Worm (Caenorhabditis elegans) whole organism, L1 larva: ENCODE measurements around the gene T11G6.4.

ENCODE experiments used
- C04F5.9 ChIP-seq: sonication (generic microtip); optimal IDR thresholded peaks from 2 replicates; lab custom pipeline; 2016; ENCODE audit warnings: missing genetic modification characterization, missing compliant biosample characterization
- C34B4.2 ChIP-seq: sonication (generic microtip); optimal IDR thresholded peaks from 2 replicates; lab custom pipeline; 2017; ENCODE audit warnings: mild to moderate bottlenecking, missing genetic modification characterization, missing compliant biosample characterization
- F16B12.6 ChIP-seq: fragments of 150-350 bp; optimal IDR thresholded peaks from 2 replicates; lab custom pipeline; 2014; ENCODE audit warnings: missing biosample characterization, missing genetic modification characterization
- Y116A8C.19 ChIP-seq: sonication (generic microtip); optimal IDR thresholded peaks from 2 replicates; lab custom pipeline; 2016; ENCODE audit warnings: missing compliant biosample characterization, missing genetic modification characterization, borderline replicate concordance
- ceh-63 ChIP-seq: fragments of 200-800 bp; sonication (Bioruptor generic); optimal IDR thresholded peaks from 2 replicates; lab custom pipeline; 2018; ENCODE audit warnings: mild to moderate bottlenecking, missing genetic modification characterization, missing compliant biosample characterization
- ceh-88 ChIP-seq: fragments of 200-800 bp; sonication (Bioruptor generic); IDR thresholded peaks from 2 replicates; pipeline ENCODE4 v1.3.6; 2022; ENCODE audit warnings: missing genetic modification characterization, missing compliant biosample characterization
- ceh-90 ChIP-seq: sonication (generic microtip); optimal IDR thresholded peaks from 2 replicates; lab custom pipeline; 2016; ENCODE audit warnings: missing genetic modification characterization, missing compliant biosample characterization
- ces-1 ChIP-seq: fragments of 150-350 bp; optimal IDR thresholded peaks from 2 replicates; lab custom pipeline; 2014; ENCODE audit warnings: missing biosample characterization, missing genetic modification reagents, missing genetic modification characterization
- dsc-1 ChIP-seq: sonication (generic microtip); optimal IDR thresholded peaks from 2 replicates; lab custom pipeline; 2016; ENCODE audit warnings: mild to moderate bottlenecking, missing genetic modification characterization, missing compliant biosample characterization
- efl-1 ChIP-seq, 4 experiments: fragments of 150-350 bp; optimal IDR thresholded peaks in 3 of 4; peaks in 1 of 4; 1 replicate in 1 of 4; 2 replicates in 3 of 4; lab custom pipeline; 2014; ENCODE audit warnings: missing biosample characterization in 2 of 4, missing genetic modification characterization in 2 of 4, missing genetic modification reagents in 2 of 4
- efl-3 ChIP-seq: fragments of 200-800 bp; sonication (Bioruptor generic); optimal IDR thresholded peaks from 2 replicates; lab custom pipeline; 2018; ENCODE audit warnings: mild to moderate bottlenecking, missing genetic modification characterization, missing compliant biosample characterization
- elt-2 ChIP-seq: sonication (generic microtip); optimal IDR thresholded peaks from 2 replicates; lab custom pipeline; 2016; ENCODE audit warnings: missing genetic modification characterization, mild to moderate bottlenecking, inconsistent platforms, missing compliant biosample characterization, missing genetic modification reagents
- elt-3 ChIP-seq, 6 experiments: fragments of 150-350 bp in 1 of 6; sonication (generic microtip); optimal IDR thresholded peaks; 2 replicates each; lab custom pipeline; 2017 to 2018; ENCODE audit warnings: missing biosample characterization in 6 of 6, missing genetic modification characterization in 6 of 6, inconsistent platforms in 1 of 6
- ets-5 ChIP-seq: fragments of 200-800 bp; sonication (Bioruptor generic); IDR thresholded peaks from 2 replicates; pipeline ENCODE4 v1.3.6; 2022; ENCODE audit warnings: missing genetic modification characterization, missing compliant biosample characterization
- fkh-8 ChIP-seq: sonication (generic microtip); optimal IDR thresholded peaks from 2 replicates; lab custom pipeline; 2016; ENCODE audit warnings: mild to moderate bottlenecking, missing genetic modification characterization, missing compliant biosample characterization
- grh-1 ChIP-seq: fragments of 200-800 bp; sonication (Bioruptor generic); IDR thresholded peaks from 2 replicates; pipeline ENCODE4 v1.3.6; 2022; ENCODE audit warnings: missing genetic modification reagents, missing genetic modification characterization, missing compliant biosample characterization
- hlh-4 ChIP-seq: sonication (generic microtip); optimal IDR thresholded peaks from 2 replicates; lab custom pipeline; 2016; ENCODE audit warnings: mild to moderate bottlenecking, missing genetic modification characterization, missing compliant biosample characterization
- hpl-2 ChIP-seq: fragments of 150-350 bp; optimal IDR thresholded peaks from 2 replicates; lab custom pipeline; 2014; ENCODE audit warnings: missing biosample characterization, missing genetic modification reagents, missing genetic modification characterization
- jun-1 ChIP-seq: fragments of 150-350 bp; optimal IDR thresholded peaks from 2 replicates; lab custom pipeline; 2014; ENCODE audit warnings: missing biosample characterization, missing genetic modification reagents, missing genetic modification characterization
- lin-14 ChIP-seq: fragments of 200-800 bp; sonication (Bioruptor generic); optimal IDR thresholded peaks from 2 replicates; lab custom pipeline; 2018; ENCODE audit warnings: mild to moderate bottlenecking, missing genetic modification characterization, moderate library complexity, missing compliant biosample characterization
- mef-2 ChIP-seq: fragments of 150-350 bp; optimal IDR thresholded peaks from 2 replicates; lab custom pipeline; 2014; ENCODE audit warnings: missing biosample characterization, missing genetic modification characterization
- nhr-19 ChIP-seq: fragments of 200-800 bp; sonication (Bioruptor generic); conservative IDR thresholded peaks from 2 replicates; pipeline ENCODE4 v1.3.6; 2022; ENCODE audit warnings: missing genetic modification characterization, missing compliant biosample characterization
- nhr-20 ChIP-seq: sonication (generic microtip); optimal IDR thresholded peaks from 2 replicates; lab custom pipeline; 2016; ENCODE audit warnings: mild to moderate bottlenecking, missing genetic modification characterization, missing compliant biosample characterization
- nhr-237 ChIP-seq: fragments of 150-350 bp; optimal IDR thresholded peaks from 2 replicates; lab custom pipeline; 2014; ENCODE audit warnings: missing biosample characterization, missing genetic modification characterization
- nhr-28 ChIP-seq: fragments of 150-350 bp; optimal IDR thresholded peaks from 2 replicates; lab custom pipeline; 2014; ENCODE audit warnings: missing biosample characterization, missing genetic modification characterization
- nhr-47 ChIP-seq: sonication (generic microtip); optimal IDR thresholded peaks from 2 replicates; lab custom pipeline; 2016; ENCODE audit warnings: mild to moderate bottlenecking, missing genetic modification characterization, moderate library complexity, missing compliant biosample characterization
- nhr-71 ChIP-seq: sonication (generic microtip); optimal IDR thresholded peaks from 2 replicates; lab custom pipeline; 2016; ENCODE audit warnings: mild to moderate bottlenecking, missing genetic modification characterization, moderate library complexity, missing compliant biosample characterization
- nhr-76 ChIP-seq: sonication (generic microtip); optimal IDR thresholded peaks from 2 replicates; lab custom pipeline; 2017; ENCODE audit warnings: missing biosample characterization, missing genetic modification characterization
- nhr-77 ChIP-seq: fragments of 150-350 bp; optimal IDR thresholded peaks from 2 replicates; lab custom pipeline; 2014; ENCODE audit warnings: missing biosample characterization, missing genetic modification characterization
- nhr-85 ChIP-seq: sonication (generic microtip); peaks from one replicate; lab custom pipeline; 2016; ENCODE audit warnings: missing genetic modification characterization, inconsistent platforms, missing compliant biosample characterization
- nhr-90 ChIP-seq: sonication (generic microtip); optimal IDR thresholded peaks from 2 replicates; lab custom pipeline; 2016; ENCODE audit warnings: mild to moderate bottlenecking, missing genetic modification characterization, missing compliant biosample characterization; ENCODE audit not compliant: poor library complexity
- pqm-1 ChIP-seq: sonication (generic microtip); optimal IDR thresholded peaks from 3 replicates; lab custom pipeline; 2017; ENCODE audit warnings: missing biosample characterization, missing genetic modification characterization
- sox-4 ChIP-seq: sonication (generic microtip); optimal IDR thresholded peaks from 2 replicates; lab custom pipeline; 2016; ENCODE audit warnings: missing genetic modification characterization, missing compliant biosample characterization
- sptf-1 ChIP-seq: fragments of 150-350 bp; optimal IDR thresholded peaks from 2 replicates; lab custom pipeline; 2014; ENCODE audit warnings: missing biosample characterization, missing genetic modification characterization
- tbx-2 ChIP-seq: sonication (generic microtip); optimal IDR thresholded peaks from 2 replicates; lab custom pipeline; 2016; ENCODE audit warnings: missing genetic modification characterization, missing compliant biosample characterization
- unc-30 ChIP-seq: sonication (generic microtip); optimal IDR thresholded peaks from 2 replicates; lab custom pipeline; 2017; ENCODE audit warnings: missing biosample characterization, missing genetic modification characterization
- unc-86 ChIP-seq: sonication (generic microtip); optimal IDR thresholded peaks from 2 replicates; lab custom pipeline; 2016; ENCODE audit warnings: missing genetic modification characterization, missing compliant biosample characterization
- vab-15 ChIP-seq: sonication (generic microtip); optimal IDR thresholded peaks from 2 replicates; lab custom pipeline; 2017; ENCODE audit warnings: missing genotype, mild to moderate bottlenecking, missing genetic modification characterization, missing compliant biosample characterization

Gene T11G6.4

ce11 chrIV:10884263-10884662 is 32.5 kb upstream of the T11G6.4 start, which contains the start of gene F13E9.5:
F13E9.5 (minus strand) TSS chrIV:10884363.
- TF ChIP-seq nhr-71 (tag; lab: Kevin White, UChicago) (no peak), sptf-1 (no peak), vab-15 (tag; lab: Kevin White, UChicago) (no peak), nhr-85 (tag; lab: Kevin White, UChicago) (no peak), sox-4 (tag; lab: Kevin White, UChicago) (no peak), nhr-20 (no peak), nhr-76 (tag; lab: Kevin White, UChicago) (no peak), tbx-2 (no peak), nhr-77 (no peak), unc-86 (tag; lab: Kevin White, UChicago) (no peak), C04F5.9 (no peak)

DNA sequence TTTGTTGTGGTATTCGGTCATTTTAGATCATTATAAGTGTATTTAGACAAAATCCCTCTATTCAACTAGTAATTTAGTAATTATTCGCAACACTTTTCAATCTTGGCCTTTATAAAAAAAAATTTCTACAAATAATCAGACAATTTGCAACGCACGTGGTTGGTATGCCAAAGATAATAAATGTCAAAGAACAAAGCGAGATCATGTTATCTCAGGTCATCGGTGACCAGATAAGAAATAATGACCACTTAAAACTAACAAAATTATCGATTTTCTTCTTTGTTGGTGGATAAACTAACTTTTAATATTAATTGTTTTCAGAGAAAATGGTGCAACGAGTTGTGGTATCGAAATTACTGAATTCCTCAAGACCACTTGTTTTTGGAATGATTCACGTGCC is 29.5 kb upstream of the T11G6.4 start, which contains the start of gene F13E9.13:
Gene F13E9.13, plus strand, starts transcription at position 317 of the 400 bp plus-strand sequence.
- TF ChIP-seq dsc-1 (no peak), elt-2 (peak; percentile 75), fkh-8 (no peak), nhr-20 (peak; percentile 19), efl-1 (optimal IDR thresholded peaks at IDR 0.05; lab: Kevin White, UChicago) (no peak), efl-1 (GFP tag; optimal IDR thresholded peaks at IDR 0.05 in 1 of 2; lab: Kevin White, UChicago) (no peak), elt-3 (tag; optimal IDR thresholded peaks at IDR 0.05; lab: Kevin White, UChicago) (peak in 1 of 6 experiments; percentile 14)

ce11 chrIV:10880264-10880663 is 28.5 kb upstream of the T11G6.4 start, which contains the start of gene fipr-15:
fipr-15 (plus strand) TSS chrIV:10880564.
- no peak for TF ChIP-seq ces-1 (GFP tag; lab: Kevin White, UChicago)
- TF ChIP-seq pqm-1 (tag; lab: Kevin White, UChicago) = no peak
- TF ChIP-seq jun-1 = no peak
- no peak for TF ChIP-seq unc-30 (tag; lab: Kevin White, UChicago)
- no peak for TF ChIP-seq hlh-4
- TF ChIP-seq nhr-28 (tag; lab: Kevin White, UChicago) = no peak
- no peak for TF ChIP-seq fkh-8
- TF ChIP-seq ceh-63 (GFP tag; lab: Kevin White, UChicago) = no peak
- TF ChIP-seq unc-86 (tag; lab: Kevin White, UChicago) = no peak
- TF ChIP-seq mef-2 (tag; lab: Kevin White, UChicago) = no peak
- no peak for TF ChIP-seq nhr-85 (tag; lab: Kevin White, UChicago)
- TF ChIP-seq nhr-47 (tag; lab: Kevin White, UChicago) = no peak
- TF ChIP-seq Y116A8C.19 = no peak
- no peak for TF ChIP-seq grh-1 (GFP tag; lab: Robert Waterston, UW)

DNA sequence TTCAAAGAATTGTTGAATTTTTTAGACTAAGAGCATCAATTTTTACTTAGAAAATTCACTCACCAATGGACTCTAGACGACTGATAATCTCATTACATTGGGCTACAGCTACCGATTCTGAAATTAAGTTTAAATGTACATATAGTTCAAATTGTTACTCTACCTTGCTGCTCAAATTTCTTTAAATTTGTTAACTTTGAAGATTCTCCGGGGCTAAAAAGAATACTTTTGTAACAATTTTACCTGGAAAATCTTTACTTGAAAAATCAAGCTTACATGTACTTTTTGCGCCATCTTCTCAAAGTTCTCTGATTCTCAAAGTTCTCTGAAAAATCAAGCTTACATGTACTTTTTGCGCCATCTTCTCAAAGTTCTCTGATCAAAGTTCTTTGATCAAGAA is 27.8 kb upstream of the T11G6.4 start, which contains the start of gene sdz-13:
Gene sdz-13, minus strand, starts transcription at position 101 of the 400 bp plus-strand sequence.
- no peak for TF ChIP-seq ces-1 (GFP tag; lab: Kevin White, UChicago)
- TF ChIP-seq nhr-90 (tag; lab: Kevin White, UChicago) = no peak
- TF ChIP-seq ceh-90 (tag; lab: Kevin White, UChicago) = no peak
- no peak for TF ChIP-seq hpl-2
- TF ChIP-seq efl-3 = no peak
- TF ChIP-seq nhr-19 (GFP tag; lab: Robert Waterston, UW) = no peak
- TF ChIP-seq ets-5 (GFP tag; lab: Robert Waterston, UW) = no peak
- no peak for TF ChIP-seq C34B4.2 (tag; lab: Kevin White, UChicago)
- no peak for TF ChIP-seq F16B12.6
- TF ChIP-seq ceh-88 = no peak
- no peak for TF ChIP-seq nhr-237 (tag; lab: Kevin White, UChicago)
- no peak for TF ChIP-seq lin-14 (GFP tag; lab: Kevin White, UChicago)
